Worm (Caenorhabditis elegans): ENCODE measurements around the gene B0034.4.
"Not testable (repeated sequence)": the region's sequence is repeated elsewhere in the genome, so short reads cannot be mapped to it uniquely, and the experiment has no call there.

Gene B0034.4

ce11 chrII:5969303-5969702 is at the start of gene B0034.4:
TSS of gene B0034.4 (minus strand) at chrII:5969531.
- TF ChIP-seq nhr-10 (tag; optimal IDR thresholded peaks at IDR 0.05) = no peak
- TF ChIP-seq ZK546.5 (tag; optimal IDR thresholded peaks at IDR 0.05) = no peak
- TF ChIP-seq nhr-25 (tag; optimal IDR thresholded peaks at IDR 0.05) = peak; percentile 4

- TF ChIP-seq nhr-12 (tag; optimal IDR thresholded peaks at IDR 0.05) (no peak), fos-1 (tag; optimal IDR thresholded peaks at IDR 0.05) (no peak), lsy-2 (tag; optimal IDR thresholded peaks at IDR 0.05) (no peak), ama-1 (optimal IDR thresholded peaks at IDR 0.05) (no peak), alr-1 (tag; optimal IDR thresholded peaks at IDR 0.05) (no peak)
Measured at ce11 chrII:6016410-6016809, 47.1 kb upstream of the B0034.4 start, which contains the start of gene ZK84.5. TSS of gene ZK84.5 (minus strand) at chrII:6016510.

DNA sequence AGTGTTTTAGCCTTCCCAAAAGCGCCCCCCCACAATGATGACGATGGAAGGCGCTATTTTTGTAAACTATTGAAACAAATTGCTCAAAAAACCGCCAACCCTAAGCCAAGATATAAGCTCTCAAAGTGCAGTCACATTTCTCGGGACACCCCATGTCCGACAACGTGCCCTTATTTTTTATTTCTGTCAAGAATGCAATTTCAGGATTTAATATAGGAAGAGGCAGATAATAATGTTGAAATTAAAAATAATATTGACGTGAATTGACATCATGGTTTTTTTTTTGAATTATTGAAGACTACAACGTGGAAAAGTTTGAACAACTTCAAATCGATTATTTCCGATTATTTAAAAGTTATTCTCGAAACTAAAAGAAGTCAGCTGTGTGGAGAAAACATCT is 44.7 kb upstream of the B0034.4 start, which contains the start of gene ZK84.2:
TSS of gene ZK84.2 (plus strand) at position 301 of the 400 bp plus-strand sequence.
- not testable (repeated sequence) for TF ChIP-seq nhr-10 (tag; optimal IDR thresholded peaks at IDR 0.05); sma-9 (GFP tag; optimal IDR thresholded peaks at IDR 0.05); sma-9 (tag; optimal IDR thresholded peaks at IDR 0.05); R02D3.7 (tag; optimal IDR thresholded peaks at IDR 0.05)

ce11 chrII:6010544-6010943 is 41.2 kb upstream of the B0034.4 start, which contains the start of gene ins-20:
TSS of gene ins-20 (plus strand) at chrII:6010844.
- no peak for TF ChIP-seq nhr-11 (tag; optimal IDR thresholded peaks at IDR 0.05)
- TF ChIP-seq mbf-1 (tag; optimal IDR thresholded peaks at IDR 0.05) = no peak
- TF ChIP-seq gmeb-1 (tag; optimal IDR thresholded peaks at IDR 0.05) = no peak
- TF ChIP-seq nhr-77 (tag; optimal IDR thresholded peaks at IDR 0.05) = no peak
- no peak for TF ChIP-seq peb-1 (tag; optimal IDR thresholded peaks at IDR 0.05)
- TF ChIP-seq unc-62 (GFP tag; optimal IDR thresholded peaks at IDR 0.05) = no peak
- no peak for TF ChIP-seq R02D3.7 (tag; optimal IDR thresholded peaks at IDR 0.05)
- TF ChIP-seq sma-3 (GFP tag; optimal IDR thresholded peaks at IDR 0.05) = no peak
- TF ChIP-seq snpc-4 (tag; optimal IDR thresholded peaks at IDR 0.05) = no peak
- no peak for TF ChIP-seq nhr-10 (tag; optimal IDR thresholded peaks at IDR 0.05)
- no peak for TF ChIP-seq sem-4 (tag; optimal IDR thresholded peaks at IDR 0.05)
- TF ChIP-seq ZK546.5 (tag; optimal IDR thresholded peaks at IDR 0.05) = no peak
- no peak for TF ChIP-seq zag-1 (tag; optimal IDR thresholded peaks at IDR 0.05)
- TF ChIP-seq C34F6.9 (tag; optimal IDR thresholded peaks at IDR 0.05) = no peak
- no peak for TF ChIP-seq crh-2 (tag; optimal IDR thresholded peaks at IDR 0.05)

ce11 chrII:6008887-6009286 is 39.6 kb upstream of the B0034.4 start, which contains the start of gene ZK84.4:
TSS of gene ZK84.4 (minus strand) at chrII:6008987.
- TF ChIP-seq egl-27, ceh-16, ztf-4 (tag; optimal IDR thresholded peaks at IDR 0.05): not testable (repeated sequence)

- TF ChIP-seq mbf-1 (tag; optimal IDR thresholded peaks at IDR 0.05) (no peak), egl-27 (tag; optimal IDR thresholded peaks at IDR 0.05) (no peak), sem-4 (tag; optimal IDR thresholded peaks at IDR 0.05) (no peak), nhr-10 (tag; optimal IDR thresholded peaks at IDR 0.05) (no peak), ztf-1 (GFP tag; conservative IDR thresholded peaks at IDR 0.05) (no peak), ZK546.5 (tag; optimal IDR thresholded peaks at IDR 0.05) (no peak), unc-55 (GFP tag; optimal IDR thresholded peaks at IDR 0.05) (no peak), snpc-4 (tag; optimal IDR thresholded peaks at IDR 0.05) (no peak), fos-1 (tag; optimal IDR thresholded peaks at IDR 0.05) (no peak), ama-1 (optimal IDR thresholded peaks at IDR 0.05) (no peak), nhr-11 (tag; optimal IDR thresholded peaks at IDR 0.05) (no peak), mdl-1 (tag; optimal IDR thresholded peaks at IDR 0.05) (no peak), ceh-82 (tag; optimal IDR thresholded peaks at IDR 0.05) (no peak), nhr-23 (tag; optimal IDR thresholded peaks at IDR 0.05) (no peak), ztf-11 (tag; optimal IDR thresholded peaks at IDR 0.05) (no peak), unc-39 (tag; optimal IDR thresholded peaks at IDR 0.05) (no peak), nhr-12 (tag; optimal IDR thresholded peaks at IDR 0.05) (no peak), F13H6.1 (tag; optimal IDR thresholded peaks at IDR 0.05) (no peak), R02D3.7 (tag; optimal IDR thresholded peaks at IDR 0.05) (no peak)
Measured at ce11 chrII:6001004-6001403, 31.7 kb upstream of the B0034.4 start.

Measured in whole organism, L2 larva.